Fruit fly (Drosophila melanogaster) whole organism, prepupa: ENCODE results near the gene Osi12.

ENCODE experiments used
- CG11902 ChIP-seq: fragments of 200-800 bp; sonication (Bioruptor generic); optimal IDR thresholded peaks from 3 replicates; lab custom pipeline; 2016; ENCODE audit warnings: missing biosample characterization, missing genetic modification characterization
- CG3032 ChIP-seq: fragments of 200-800 bp; optimal IDR thresholded peaks from 2 replicates; lab custom pipeline; 2019; ENCODE audit warnings: missing biosample characterization, mild to moderate bottlenecking, missing genetic modification characterization, moderate library complexity
- CG34406 ChIP-seq: fragments of 200-800 bp; sonication (Bioruptor generic); optimal IDR thresholded peaks from 3 replicates; lab custom pipeline; 2016; ENCODE audit warnings: missing biosample characterization, missing genetic modification characterization
- CG6276 ChIP-seq: fragments of 200-800 bp; sonication (Bioruptor generic); optimal IDR thresholded peaks from 2 replicates; lab custom pipeline; 2017; ENCODE audit warnings: missing biosample characterization, mild to moderate bottlenecking, missing genetic modification characterization
- CG8632 ChIP-seq: fragments of 200-800 bp; sonication (Bioruptor generic); optimal IDR thresholded peaks from 3 replicates; lab custom pipeline; 2016; ENCODE audit warnings: missing biosample characterization, missing genetic modification characterization
- CG9139 ChIP-seq: fragments of 200-800 bp; sonication (Bioruptor generic); optimal IDR thresholded peaks from 3 replicates; lab custom pipeline; 2017; ENCODE audit warnings: missing biosample characterization, mild to moderate bottlenecking, missing genetic modification characterization
- OdsH ChIP-seq: fragments of 200-800 bp; sonication (Bioruptor generic); optimal IDR thresholded peaks from 3 replicates; lab custom pipeline; 2016; ENCODE audit warnings: missing biosample characterization, missing genetic modification characterization
- Sox102F ChIP-seq: fragments of 200-800 bp; sonication (Bioruptor generic); optimal IDR thresholded peaks from 2 replicates; lab custom pipeline; 2016; ENCODE audit warnings: missing biosample characterization, mild to moderate bottlenecking, missing genetic modification characterization
- Sox14 ChIP-seq: fragments of 200-800 bp; sonication (Bioruptor generic); optimal IDR thresholded peaks from 3 replicates; lab custom pipeline; 2016; ENCODE audit warnings: missing biosample characterization, missing genetic modification characterization
- pdm3 ChIP-seq: fragments of 200-800 bp; sonication (Bioruptor generic); optimal IDR thresholded peaks from 3 replicates; lab custom pipeline; 2016; ENCODE audit warnings: missing biosample characterization, missing genetic modification characterization
- spab ChIP-seq: fragments of 200-800 bp; sonication (Bioruptor generic); optimal IDR thresholded peaks from 2 replicates; lab custom pipeline; 2017; ENCODE audit warnings: missing biosample characterization, mild to moderate bottlenecking, missing genetic modification characterization, missing genetic modification reagents

DNA sequence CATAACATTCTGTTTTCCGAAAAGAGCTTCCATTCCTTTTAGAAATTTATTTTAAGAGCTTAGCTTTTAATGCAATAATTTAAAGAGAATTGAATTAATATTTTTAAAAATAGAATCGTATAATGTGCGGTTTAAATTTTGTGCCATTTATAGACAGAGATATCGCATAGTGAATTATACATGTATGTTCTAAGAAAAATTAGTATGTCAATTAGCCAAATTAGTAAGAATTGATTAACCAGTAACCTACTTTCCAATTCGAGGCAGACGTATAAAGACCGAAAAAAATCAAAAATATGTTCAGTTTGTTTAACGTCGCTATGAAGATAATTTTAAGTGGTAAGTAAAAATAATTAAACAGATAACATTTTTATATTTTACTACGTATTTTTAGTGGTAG, 31.3 kb downstream of the Osi12 start, which contains the start of gene CG31560:
- TF ChIP-seq CG9139: no peak
- TF ChIP-seq CG11902: no peak
- TF ChIP-seq pdm3 (GFP tag; lab: Kevin White, UChicago): no peak
- TF ChIP-seq CG34406: no peak
- no peak for TF ChIP-seq CG3032
- TF ChIP-seq spab (GFP tag; lab: Kevin White, UChicago): no peak
- TF ChIP-seq OdsH: no peak
- no peak for TF ChIP-seq CG6276 (GFP tag; lab: Kevin White, UChicago)
- TF ChIP-seq Sox102F (GFP tag; lab: Kevin White, UChicago): no peak
- TF ChIP-seq CG8632 (GFP tag; lab: Kevin White, UChicago): no peak
- TF ChIP-seq Sox14 (GFP tag; lab: Kevin White, UChicago): no peak
